Worm (Caenorhabditis elegans) whole organism, L3 larva: ENCODE measurements around the gene moa-2.

ENCODE experiments used
- R02D3.7 ChIP-seq: fragments of 150-350 bp; optimal IDR thresholded peaks from 2 replicates; lab custom pipeline; 2014; ENCODE audit warnings: missing biosample characterization, missing genetic modification characterization
- ZK546.5 ChIP-seq: sonication (generic microtip); optimal IDR thresholded peaks from 2 replicates; lab custom pipeline; 2017; ENCODE audit warnings: missing biosample characterization, missing genetic modification characterization
- ama-1 ChIP-seq: fragments of 150-350 bp; optimal IDR thresholded peaks from 2 replicates; lab custom pipeline; 2018
- ceh-16 ChIP-seq: sonication (generic microtip); optimal IDR thresholded peaks from 2 replicates; lab custom pipeline; 2017; ENCODE audit warnings: missing biosample characterization, missing genetic modification characterization
- ceh-28 ChIP-seq: fragments of 150-350 bp; optimal IDR thresholded peaks from 2 replicates; lab custom pipeline; 2014; ENCODE audit warnings: missing biosample characterization, missing genetic modification reagents, missing genetic modification characterization
- ceh-82 ChIP-seq: fragments of 150-350 bp; optimal IDR thresholded peaks from 2 replicates; lab custom pipeline; 2014; ENCODE audit warnings: missing biosample characterization, missing genetic modification characterization
- ceh-9 ChIP-seq: sonication (generic microtip); optimal IDR thresholded peaks from 2 replicates; lab custom pipeline; 2018; ENCODE audit warnings: missing biosample characterization, missing genetic modification characterization
- daf-12 ChIP-seq: fragments of 150-350 bp; optimal IDR thresholded peaks from 2 replicates; lab custom pipeline; 2014; ENCODE audit warnings: missing biosample characterization, missing genetic modification reagents, missing genetic modification characterization
- egl-27 ChIP-seq: sonication (generic microtip); optimal IDR thresholded peaks from 4 replicates; lab custom pipeline; 2017; ENCODE audit warnings: missing biosample characterization, missing genetic modification reagents, missing genetic modification characterization
- egl-5 ChIP-seq: fragments of 150-350 bp; optimal IDR thresholded peaks from 2 replicates; lab custom pipeline; 2017; ENCODE audit warnings: missing biosample characterization, missing genetic modification reagents, missing genetic modification characterization, inconsistent platforms
- elt-1 ChIP-seq: fragments of 150-350 bp; optimal IDR thresholded peaks from 2 replicates; lab custom pipeline; 2014; ENCODE audit warnings: missing biosample characterization, missing genetic modification characterization
- elt-2 ChIP-seq: sonication (generic microtip); optimal IDR thresholded peaks from 2 replicates; lab custom pipeline; 2016; ENCODE audit warnings: missing genetic modification reagents, mild to moderate bottlenecking, missing genetic modification characterization, missing compliant biosample characterization
- elt-3 ChIP-seq, 3 experiments: fragments of 150-350 bp in 1 of 3; sonication (generic microtip) in 2 of 3; optimal IDR thresholded peaks; 2 replicates in 2 of 3; 4 replicates in 1 of 3; lab custom pipeline; 2014 to 2017; ENCODE audit warnings: missing biosample characterization in 3 of 3, missing genetic modification characterization in 3 of 3
- eor-1 ChIP-seq, 2 experiments: fragments of 150-350 bp; optimal IDR thresholded peaks; 2 replicates each; lab custom pipeline; 2014 to 2018; ENCODE audit warnings: missing biosample characterization in 2 of 2, missing genetic modification characterization in 2 of 2
- fkh-10 ChIP-seq: sonication (generic microtip); optimal IDR thresholded peaks from 2 replicates; lab custom pipeline; 2017; ENCODE audit warnings: missing biosample characterization, missing genetic modification reagents, missing genetic modification characterization
- fkh-2 ChIP-seq: fragments of 150-350 bp; optimal IDR thresholded peaks from 2 replicates; lab custom pipeline; 2014; ENCODE audit warnings: missing biosample characterization, missing genetic modification reagents, missing genetic modification characterization
- fos-1 ChIP-seq: fragments of 150-350 bp; optimal IDR thresholded peaks from 2 replicates; lab custom pipeline; 2014; ENCODE audit warnings: missing biosample characterization, missing genetic modification characterization
- hmg-11 ChIP-seq: sonication (generic microtip); optimal IDR thresholded peaks from 2 replicates; lab custom pipeline; 2016; ENCODE audit warnings: missing genetic modification characterization, missing compliant biosample characterization
- jun-1 ChIP-seq: fragments of 150-350 bp; optimal IDR thresholded peaks from 2 replicates; lab custom pipeline; 2014; ENCODE audit warnings: missing biosample characterization, missing genetic modification reagents, missing genetic modification characterization
- lin-15B ChIP-seq: fragments of 150-350 bp; optimal IDR thresholded peaks from 2 replicates; lab custom pipeline; 2014; ENCODE audit warnings: missing biosample characterization, missing genetic modification characterization
- lin-39 ChIP-seq: fragments of 150-350 bp; optimal IDR thresholded peaks from 2 replicates; lab custom pipeline; 2018; ENCODE audit warnings: missing biosample characterization, missing genetic modification reagents, missing genetic modification characterization
- lsy-12 ChIP-seq: sonication (generic microtip); optimal IDR thresholded peaks from 2 replicates; lab custom pipeline; 2016; ENCODE audit warnings: mild to moderate bottlenecking, missing genetic modification characterization, missing compliant biosample characterization
- mml-1 ChIP-seq: fragments of 150-350 bp; sonication (generic microtip); optimal IDR thresholded peaks from 3 replicates; lab custom pipeline; 2014; ENCODE audit warnings: missing biosample characterization, missing genetic modification characterization
- nfya-1 ChIP-seq: sonication (generic microtip); optimal IDR thresholded peaks from 2 replicates; lab custom pipeline; 2017; ENCODE audit warnings: missing genetic modification characterization, mild to moderate bottlenecking, missing compliant biosample characterization, antibody characterized with exemption, moderate library complexity; ENCODE audit not compliant: insufficient read depth
- nhr-11 ChIP-seq: fragments of 150-350 bp; optimal IDR thresholded peaks from 2 replicates; lab custom pipeline; 2014; ENCODE audit warnings: missing biosample characterization, missing genetic modification characterization
- nhr-12 ChIP-seq: fragments of 150-350 bp; optimal IDR thresholded peaks from 2 replicates; lab custom pipeline; 2014; ENCODE audit warnings: missing biosample characterization, missing genetic modification characterization
- nhr-23 ChIP-seq: fragments of 150-350 bp; optimal IDR thresholded peaks from 2 replicates; lab custom pipeline; 2014; ENCODE audit warnings: missing biosample characterization, missing genetic modification reagents, missing genetic modification characterization
- nhr-237 ChIP-seq: fragments of 150-350 bp; optimal IDR thresholded peaks from 2 replicates; lab custom pipeline; 2014; ENCODE audit warnings: missing biosample characterization, missing genetic modification characterization
- nhr-28 ChIP-seq: fragments of 150-350 bp; optimal IDR thresholded peaks from 2 replicates; lab custom pipeline; 2014; ENCODE audit warnings: missing biosample characterization, missing genetic modification characterization
- nhr-43 ChIP-seq: sonication (generic microtip); optimal IDR thresholded peaks from 2 replicates; lab custom pipeline; 2016; ENCODE audit warnings: mild to moderate bottlenecking, missing genetic modification characterization, missing compliant biosample characterization; ENCODE audit not compliant: poor library complexity, severe bottlenecking
- nhr-67 ChIP-seq: fragments of 150-350 bp; optimal IDR thresholded peaks from 2 replicates; lab custom pipeline; 2014; ENCODE audit warnings: missing biosample characterization, missing genetic modification characterization
- nhr-76 ChIP-seq: fragments of 150-350 bp; sonication (generic microtip); optimal IDR thresholded peaks from 5 replicates; lab custom pipeline; 2014; ENCODE audit warnings: missing biosample characterization, missing genetic modification characterization
- nhr-77 ChIP-seq: fragments of 150-350 bp; optimal IDR thresholded peaks from 2 replicates; lab custom pipeline; 2014; ENCODE audit warnings: missing biosample characterization, missing genetic modification characterization
- pha-4 ChIP-seq: fragments of 150-350 bp; optimal IDR thresholded peaks from 2 replicates; lab custom pipeline; 2014; ENCODE audit warnings: missing biosample characterization, missing genetic modification reagents, missing genetic modification characterization
- pqm-1 ChIP-seq: fragments of 150-350 bp; optimal IDR thresholded peaks from 2 replicates; lab custom pipeline; 2017; ENCODE audit warnings: missing biosample characterization, missing genetic modification characterization, inconsistent platforms
- sea-2 ChIP-seq: fragments of 150-350 bp; sonication (generic microtip); optimal IDR thresholded peaks from 4 replicates; lab custom pipeline; 2014; ENCODE audit warnings: missing biosample characterization, missing genetic modification reagents, missing genetic modification characterization
- snpc-4 ChIP-seq: fragments of 150-350 bp; optimal IDR thresholded peaks from 2 replicates; lab custom pipeline; 2014; ENCODE audit warnings: missing biosample characterization, missing genetic modification characterization
- tbx-2 ChIP-seq: sonication (generic microtip); optimal IDR thresholded peaks from 2 replicates; lab custom pipeline; 2016; ENCODE audit warnings: mild to moderate bottlenecking, missing genetic modification characterization, missing compliant biosample characterization
- unc-39 ChIP-seq: sonication (generic microtip); optimal IDR thresholded peaks from 4 replicates; lab custom pipeline; 2017; ENCODE audit warnings: missing biosample characterization, missing genetic modification characterization
- unc-62 ChIP-seq: fragments of 150-350 bp; sonication (generic microtip); optimal IDR thresholded peaks from 4 replicates; lab custom pipeline; 2014; ENCODE audit warnings: missing biosample characterization, missing genetic modification reagents, missing genetic modification characterization
- zag-1 ChIP-seq: fragments of 150-350 bp; optimal IDR thresholded peaks from 2 replicates; lab custom pipeline; 2014; ENCODE audit warnings: missing biosample characterization, missing genetic modification characterization
- ztf-11 ChIP-seq: fragments of 150-350 bp; optimal IDR thresholded peaks from 2 replicates; lab custom pipeline; 2014; ENCODE audit warnings: missing biosample characterization, missing genetic modification characterization
- ztf-4 ChIP-seq: fragments of 150-350 bp; optimal IDR thresholded peaks from 2 replicates; lab custom pipeline; 2014; ENCODE audit warnings: missing biosample characterization, missing genetic modification characterization

The moa-2 gene

ce11 chrII:7716112-7716511 is 17.3 kb upstream of the moa-2 start:
- TF ChIP-seq unc-62 (GFP tag; lab: Kevin White, UChicago) (no peak), fkh-10 (GFP tag; lab: Kevin White, UChicago) (peak; percentile 39), hmg-11 (tag; lab: Kevin White, UChicago) (peak; percentile 14)

- TF ChIP-seq ZK546.5 (tag; lab: Kevin White, UChicago), result no peak
- TF ChIP-seq lin-39 (tag; lab: Kevin White, UChicago), result peak; percentile 4
- TF ChIP-seq nfya-1 (tag; lab: Kevin White, UChicago), result peak; percentile 26
- TF ChIP-seq fkh-10 (GFP tag; lab: Kevin White, UChicago), result peak; percentile 97
- no peak for TF ChIP-seq ztf-4
- peak; percentile 60 for TF ChIP-seq elt-1
- TF ChIP-seq, all 47 proteins: peak for 4
Observed at ce11 chrII:7714614-7715186, 15.9 kb upstream of the moa-2 start.

ce11 chrII:7709301-7709754 is 10.5 kb upstream of the moa-2 start, which contains the start of gene sre-1:
sre-1 (plus strand) TSS chrII:7709704.
- TF ChIP-seq fkh-10 (GFP tag; lab: Kevin White, UChicago) (no peak), ztf-4 (no peak), mml-1 (no peak), daf-12 (tag; lab: Kevin White, UChicago) (no peak), lin-15B (tag; lab: Kevin White, UChicago) (no peak), unc-39 (no peak), ceh-28 (tag; lab: Kevin White, UChicago) (no peak), ceh-16 (tag; lab: Kevin White, UChicago) (no peak), unc-62 (GFP tag; lab: Kevin White, UChicago) (no peak), elt-3 (tag; optimal IDR thresholded peaks at IDR 0.05; lab: Kevin White, UChicago) (no peak), nhr-67 (tag; lab: Kevin White, UChicago) (no peak), fkh-2 (tag; lab: Kevin White, UChicago) (no peak), R02D3.7 (tag; lab: Kevin White, UChicago) (no peak)

ce11 chrII:7708540-7708939 is 9.7 kb upstream of the moa-2 start, which contains the start of gene B0495.9:
B0495.9 (minus strand) TSS chrII:7708710.
- no peak for TF ChIP-seq nhr-77 (tag; lab: Kevin White, UChicago)
- no peak for TF ChIP-seq nhr-11 (tag; lab: Kevin White, UChicago)
- TF ChIP-seq hmg-11 (tag; lab: Kevin White, UChicago), result peak; percentile 65
- TF ChIP-seq sea-2 (GFP tag; lab: Kevin White, UChicago), result no peak
- peak; percentile 27 for TF ChIP-seq ceh-82 (tag; lab: Kevin White, UChicago)
- TF ChIP-seq jun-1 (tag; lab: Kevin White, UChicago), result no peak
- no peak for TF ChIP-seq snpc-4 (tag; lab: Kevin White, UChicago)
- no peak for TF ChIP-seq unc-62 (GFP tag; lab: Kevin White, UChicago)
- TF ChIP-seq ZK546.5 (tag; lab: Kevin White, UChicago), result no peak
- TF ChIP-seq nhr-76 (tag; lab: Kevin White, UChicago), result no peak
- TF ChIP-seq nfya-1 (tag; lab: Kevin White, UChicago), result peak; percentile 61
- TF ChIP-seq lin-39 (tag; lab: Kevin White, UChicago), result peak; percentile 70
- TF ChIP-seq ama-1, result peak; percentile 51
- no peak for TF ChIP-seq egl-5 (tag; lab: Kevin White, UChicago)
- TF ChIP-seq nhr-12 (tag; lab: Kevin White, UChicago), result no peak
- no peak for TF ChIP-seq fos-1 (tag; lab: Kevin White, UChicago)
- peak; percentile 73 for TF ChIP-seq nhr-43 (tag; lab: Kevin White, UChicago)
- TF ChIP-seq nhr-23 (tag; lab: Kevin White, UChicago), result no peak
- TF ChIP-seq nhr-28 (tag; lab: Kevin White, UChicago), result no peak
- TF ChIP-seq pqm-1 (tag; lab: Kevin White, UChicago), result no peak
- TF ChIP-seq ceh-16 (tag; lab: Kevin White, UChicago), result no peak
- TF ChIP-seq ztf-4, result no peak
- TF ChIP-seq zag-1 (tag; lab: Kevin White, UChicago), result no peak
- no peak for TF ChIP-seq elt-3 (tag; optimal IDR thresholded peaks at IDR 0.05; lab: Kevin White, UChicago)
- TF ChIP-seq daf-12 (tag; lab: Kevin White, UChicago), result no peak
- TF ChIP-seq pha-4, result no peak
- TF ChIP-seq lsy-12 (tag; lab: Kevin White, UChicago), result no peak
- TF ChIP-seq egl-27 (tag; lab: Kevin White, UChicago), result no peak
- no peak for TF ChIP-seq elt-1
- TF ChIP-seq fkh-10 (GFP tag; lab: Kevin White, UChicago), result no peak
- no peak for TF ChIP-seq ceh-9 (tag; lab: Kevin White, UChicago)
- TF ChIP-seq unc-39, result no peak
- TF ChIP-seq fkh-2 (tag; lab: Kevin White, UChicago), result no peak
- no peak for TF ChIP-seq tbx-2 (tag; lab: Kevin White, UChicago)
- peak; percentile 17 for TF ChIP-seq ceh-28 (tag; lab: Kevin White, UChicago)
- peak; percentile 33 for TF ChIP-seq nhr-67 (tag; lab: Kevin White, UChicago)
- TF ChIP-seq nhr-237 (tag; lab: Kevin White, UChicago), result no peak
- TF ChIP-seq mml-1, result no peak
- no peak for TF ChIP-seq lin-15B (tag; lab: Kevin White, UChicago)
- TF ChIP-seq ztf-11 (tag; lab: Kevin White, UChicago), result no peak
- peak; percentile 35 for TF ChIP-seq elt-2 (tag; lab: Kevin White, UChicago)
- peak; percentile 29 for TF ChIP-seq R02D3.7 (tag; lab: Kevin White, UChicago)
- no peak for TF ChIP-seq eor-1 (tag; optimal IDR thresholded peaks at IDR 0.05; lab: Kevin White, UChicago)
